Fruit fly (Drosophila melanogaster) whole organism, embryonic: Measurements from ENCODE around the gene lilli.

Experiments
- CG10565 ChIP-seq: fragments of 200-800 bp; sonication (Bioruptor generic); optimal IDR thresholded peaks from 3 replicates; lab custom pipeline; 2016; ENCODE audit warnings: missing biosample characterization, mild to moderate bottlenecking, missing genetic modification characterization
- CG10654 ChIP-seq: fragments of 200-800 bp; sonication (Bioruptor generic); optimal IDR thresholded peaks from 2 replicates; lab custom pipeline; 2016; ENCODE audit warnings: missing biosample characterization, missing genetic modification characterization
- CG14860 ChIP-seq: fragments of 200-800 bp; sonication (Bioruptor generic); IDR thresholded peaks from 3 replicates; pipeline ENCODE4 v1.3.6; 2022; ENCODE audit warnings: missing biosample characterization, missing genetic modification characterization; ENCODE audit not compliant: partially characterized antibody
- CG1602 ChIP-seq: fragments of 200-800 bp; sonication (Bioruptor generic); optimal IDR thresholded peaks from 3 replicates; lab custom pipeline; 2016; ENCODE audit warnings: missing biosample characterization, missing genetic modification characterization
- CG1603 ChIP-seq: fragments of 200-800 bp; sonication (Bioruptor generic); optimal IDR thresholded peaks from 2 replicates; lab custom pipeline; 2019; ENCODE audit warnings: missing biosample characterization, mild to moderate bottlenecking, missing genetic modification characterization, moderate library complexity
- CG17802 ChIP-seq: fragments of 200-800 bp; sonication (Bioruptor generic); optimal IDR thresholded peaks from 2 replicates; lab custom pipeline; 2018; ENCODE audit warnings: missing biosample characterization, mild to moderate bottlenecking, missing genetic modification characterization, moderate library complexity
- CG18599 ChIP-seq: fragments of 200-800 bp; sonication (Bioruptor generic); optimal IDR thresholded peaks from 3 replicates; lab custom pipeline; 2017; ENCODE audit warnings: missing biosample characterization, missing genetic modification characterization, mild to moderate bottlenecking, moderate library complexity, missing genetic modification reagents
- CG2116 ChIP-seq: fragments of 200-800 bp; sonication (Bioruptor generic); optimal IDR thresholded peaks from 3 replicates; lab custom pipeline; 2018; ENCODE audit warnings: missing biosample characterization, mild to moderate bottlenecking, missing genetic modification characterization
- CG2889 ChIP-seq: fragments of 200-800 bp; sonication (Bioruptor generic); IDR thresholded peaks from 3 replicates; pipeline ENCODE4 v1.3.6; 2022; ENCODE audit warnings: missing biosample characterization, missing genetic modification characterization
- CG3065 ChIP-seq: fragments of 200-800 bp; sonication (Bioruptor generic); optimal IDR thresholded peaks from 2 replicates; lab custom pipeline; 2016; ENCODE audit warnings: missing biosample characterization, missing genetic modification characterization
- CG31388 ChIP-seq: fragments of 200-800 bp; sonication (Bioruptor generic); optimal IDR thresholded peaks from 2 replicates; lab custom pipeline; 2016; ENCODE audit warnings: missing biosample characterization, missing genetic modification characterization
- CG3281 ChIP-seq: fragments of 200-800 bp; sonication (Bioruptor generic); optimal IDR thresholded peaks from 3 replicates; lab custom pipeline; 2017; ENCODE audit warnings: missing biosample characterization, mild to moderate bottlenecking, missing genetic modification characterization
- CG34376 ChIP-seq: fragments of 200-800 bp; sonication (Bioruptor generic); optimal IDR thresholded peaks from 2 replicates; lab custom pipeline; 2018; ENCODE audit warnings: missing biosample characterization, mild to moderate bottlenecking, missing genetic modification characterization
- CG4360 ChIP-seq: fragments of 200-800 bp; sonication (Bioruptor generic); IDR thresholded peaks from 2 replicates; pipeline ENCODE4 v1.3.6; 2022; ENCODE audit warnings: missing biosample characterization, missing genetic modification characterization
- CG4617 ChIP-seq: fragments of 200-800 bp; sonication (Bioruptor generic); optimal IDR thresholded peaks from 3 replicates; lab custom pipeline; 2016; ENCODE audit warnings: missing biosample characterization, missing genetic modification characterization, borderline replicate concordance
- CG6765 ChIP-seq: fragments of 200-800 bp; sonication (Bioruptor generic); optimal IDR thresholded peaks from 3 replicates; lab custom pipeline; 2017; ENCODE audit warnings: missing biosample characterization, mild to moderate bottlenecking, missing genetic modification characterization
- CG9609 ChIP-seq: fragments of 200-800 bp; sonication (Bioruptor generic); optimal IDR thresholded peaks from 3 replicates; lab custom pipeline; 2016; ENCODE audit warnings: missing biosample characterization, missing genetic modification characterization
- CoRest ChIP-seq: fragments of 200-800 bp; sonication (Bioruptor generic); optimal IDR thresholded peaks from 3 replicates; lab custom pipeline; 2018; ENCODE audit warnings: missing biosample characterization, mild to moderate bottlenecking, missing genetic modification characterization, moderate library complexity
- Dp ChIP-seq: fragments of 200-800 bp; sonication (Bioruptor generic); optimal IDR thresholded peaks from 2 replicates; lab custom pipeline; 2018; ENCODE audit warnings: missing biosample characterization, mild to moderate bottlenecking, missing genetic modification characterization, moderate library complexity
- ERR ChIP-seq: fragments of 200-800 bp; sonication (Bioruptor generic); optimal IDR thresholded peaks from 2 replicates; lab custom pipeline; 2016; ENCODE audit warnings: missing biosample characterization, missing genetic modification characterization
- Fer1 ChIP-seq: fragments of 200-800 bp; sonication (Bioruptor generic); optimal IDR thresholded peaks from 2 replicates; lab custom pipeline; 2017; ENCODE audit warnings: missing biosample characterization, mild to moderate bottlenecking, missing genetic modification characterization
- Gsc ChIP-seq: fragments of 200-800 bp; sonication (Bioruptor generic); IDR thresholded peaks from 2 replicates; pipeline ENCODE4 v1.3.6; 2022; ENCODE audit warnings: missing biosample characterization, missing genetic modification characterization
- HLH3B ChIP-seq: fragments of 200-800 bp; sonication (Bioruptor generic); IDR thresholded peaks from 2 replicates; pipeline ENCODE4 v1.3.6; 2022; ENCODE audit warnings: missing biosample characterization, missing genetic modification characterization
- Myb ChIP-seq: fragments of 200-800 bp; sonication (Bioruptor generic); optimal IDR thresholded peaks from 2 replicates; lab custom pipeline; 2016; ENCODE audit warnings: missing biosample characterization, missing genetic modification characterization
- NK7.1 ChIP-seq: fragments of 200-800 bp; sonication (Bioruptor generic); optimal IDR thresholded peaks from 3 replicates; lab custom pipeline; 2016; ENCODE audit warnings: missing biosample characterization, missing genetic modification characterization
- Oli ChIP-seq: fragments of 200-800 bp; sonication (Bioruptor generic); optimal IDR thresholded peaks from 2 replicates; lab custom pipeline; 2018; ENCODE audit warnings: missing biosample characterization, mild to moderate bottlenecking, missing genetic modification characterization, moderate library complexity
- PHDP ChIP-seq: fragments of 200-800 bp; sonication (Bioruptor generic); optimal IDR thresholded peaks from 3 replicates; lab custom pipeline; 2018; ENCODE audit warnings: missing biosample characterization, mild to moderate bottlenecking, missing genetic modification characterization, moderate library complexity
- Rfx ChIP-seq: fragments of 200-800 bp; sonication (Bioruptor generic); IDR thresholded peaks from 2 replicates; pipeline ENCODE4 v1.3.6; 2022; ENCODE audit warnings: missing biosample characterization, missing genetic modification characterization
- ara ChIP-seq: fragments of 200-800 bp; sonication (Bioruptor generic); IDR thresholded peaks from 2 replicates; pipeline ENCODE4 v1.3.6; 2022; ENCODE audit warnings: missing biosample characterization, missing genetic modification characterization
- bcd ChIP-seq: fragments of 200-800 bp; sonication (Bioruptor generic); optimal IDR thresholded peaks from 2 replicates; lab custom pipeline; 2017; ENCODE audit warnings: missing biosample characterization, mild to moderate bottlenecking, missing genetic modification characterization
- corto ChIP-seq: fragments of 200-800 bp; sonication (Bioruptor generic); optimal IDR thresholded peaks from 2 replicates; lab custom pipeline; 2016; ENCODE audit warnings: missing biosample characterization, mild to moderate bottlenecking, missing genetic modification characterization, moderate library complexity
- grau ChIP-seq: fragments of 200-800 bp; optimal IDR thresholded peaks from 3 replicates; lab custom pipeline; 2019; ENCODE audit warnings: missing biosample characterization, mild to moderate bottlenecking, missing genetic modification characterization, moderate library complexity
- ham ChIP-seq: fragments of 200-800 bp; sonication (Bioruptor generic); IDR thresholded peaks from 2 replicates; pipeline ENCODE4 v1.3.6; 2022; ENCODE audit warnings: missing biosample characterization, missing genetic modification characterization
- insv ChIP-seq, 2 experiments: fragments of 200-800 bp; sonication (Bioruptor generic); optimal IDR thresholded peaks; 3 replicates each; lab custom pipeline; 2016 to 2018; ENCODE audit warnings: missing biosample characterization in 2 of 2, missing genetic modification characterization in 2 of 2
- luna ChIP-seq: fragments of 200-800 bp; sonication (Bioruptor generic); optimal IDR thresholded peaks from 2 replicates; lab custom pipeline; 2016; ENCODE audit warnings: missing biosample characterization, missing genetic modification characterization
- mam ChIP-seq: fragments of 200-800 bp; sonication (Bioruptor generic); optimal IDR thresholded peaks from 3 replicates; lab custom pipeline; 2016; ENCODE audit warnings: missing biosample characterization, missing genetic modification characterization
- mld ChIP-seq: fragments of 200-800 bp; sonication (Bioruptor generic); IDR thresholded peaks from 3 replicates; pipeline ENCODE4 v1.3.6; 2022; ENCODE audit warnings: missing biosample characterization, missing genetic modification characterization; ENCODE audit not compliant: partially characterized antibody
- nau ChIP-seq: fragments of 200-800 bp; sonication (Bioruptor generic); optimal IDR thresholded peaks from 3 replicates; lab custom pipeline; 2017; ENCODE audit warnings: missing biosample characterization, mild to moderate bottlenecking, missing genetic modification characterization, missing genetic modification reagents
- nom ChIP-seq: fragments of 200-800 bp; sonication (Bioruptor generic); optimal IDR thresholded peaks from 2 replicates; lab custom pipeline; 2017; ENCODE audit warnings: missing biosample characterization, missing genetic modification characterization, mild to moderate bottlenecking, moderate library complexity, missing genetic modification reagents
- org-1 ChIP-seq: fragments of 200-800 bp; sonication (Bioruptor generic); optimal IDR thresholded peaks from 2 replicates; lab custom pipeline; 2017; ENCODE audit warnings: missing biosample characterization, missing genetic modification characterization
- pum ChIP-seq: fragments of 200-800 bp; sonication (Bioruptor generic); optimal IDR thresholded peaks from 2 replicates; lab custom pipeline; 2016; ENCODE audit warnings: missing biosample characterization, missing genetic modification characterization
- salm ChIP-seq: fragments of 200-800 bp; sonication (Bioruptor generic); optimal IDR thresholded peaks from 2 replicates; lab custom pipeline; 2018; ENCODE audit warnings: missing biosample characterization, mild to moderate bottlenecking, missing genetic modification characterization
- sisA ChIP-seq: fragments of 200-800 bp; sonication (Bioruptor generic); IDR thresholded peaks from 2 replicates; pipeline ENCODE4 v1.3.6; 2022; ENCODE audit warnings: missing biosample characterization, missing genetic modification characterization
- so ChIP-seq: fragments of 200-800 bp; sonication (Bioruptor generic); IDR thresholded peaks from 3 replicates; pipeline ENCODE4 v1.3.6; 2022; ENCODE audit warnings: missing biosample characterization, missing genetic modification characterization
- tup ChIP-seq: fragments of 200-800 bp; sonication (Bioruptor generic); optimal IDR thresholded peaks from 2 replicates; lab custom pipeline; 2016; ENCODE audit warnings: missing biosample characterization, mild to moderate bottlenecking, missing genetic modification characterization, moderate library complexity
- usp ChIP-seq: fragments of >200 bp; optimal IDR thresholded peaks from 2 replicates; lab custom pipeline; 2017; ENCODE audit warnings: missing biosample characterization, missing genetic modification characterization

Gene lilli

dm6 chr2L:2924266-2924801 is 38.6 kb downstream of the lilli start (continued):
- no peak for TF ChIP-seq nau
- no peak for TF ChIP-seq mam (GFP tag; lab: Kevin White, UChicago)
- no peak for TF ChIP-seq org-1 (GFP tag; lab: Kevin White, UChicago)
- no peak for TF ChIP-seq mld (GFP tag; lab: Robert Waterston, UW)
- no peak for TF ChIP-seq CG10654 (GFP tag; lab: Kevin White, UChicago)
- TF ChIP-seq tup (GFP tag; lab: Kevin White, UChicago): no peak
- no peak for TF ChIP-seq CG3281 (GFP tag; lab: Kevin White, UChicago)
- no peak for TF ChIP-seq Oli (tag; lab: Kevin White, UChicago)
- peak; percentile 99 for TF ChIP-seq nom (GFP tag; lab: Kevin White, UChicago)
- TF ChIP-seq CoRest (tag; lab: Kevin White, UChicago): no peak
- no peak for TF ChIP-seq pum (GFP tag; lab: Kevin White, UChicago)
- no peak for TF ChIP-seq CG3065 (GFP tag; lab: Kevin White, UChicago)
- no peak for TF ChIP-seq Dp (GFP tag; lab: Kevin White, UChicago)
- TF ChIP-seq luna (GFP tag; lab: Kevin White, UChicago): no peak
- TF ChIP-seq Rfx (GFP tag; lab: Robert Waterston, UW): peak; percentile 19; the same call in 1 of the 2 replicates
- no peak for TF ChIP-seq CG2116
- TF ChIP-seq CG31388 (GFP tag; lab: Kevin White, UChicago): no peak
- no peak for TF ChIP-seq CG14860 (GFP tag; lab: Robert Waterston, UW)
- TF ChIP-seq salm (tag; lab: Kevin White, UChicago): no peak
- no peak for TF ChIP-seq CG1603
- no peak for TF ChIP-seq ham (GFP tag; lab: Robert Waterston, UW)
- TF ChIP-seq PHDP: peak; percentile 27
- no peak for TF ChIP-seq CG2889
- TF ChIP-seq CG4360 (GFP tag; lab: Robert Waterston, UW): no peak
- TF ChIP-seq Gsc (GFP tag; lab: Robert Waterston, UW): no peak
- peak; percentile 52 for TF ChIP-seq corto (GFP tag; lab: Kevin White, UChicago)
- no peak for TF ChIP-seq NK7.1 (GFP tag; lab: Kevin White, UChicago)
- no peak for TF ChIP-seq CG9609 (GFP tag; lab: Kevin White, UChicago)
- TF ChIP-seq ara (GFP tag; lab: Robert Waterston, UW): no peak
- no peak for TF ChIP-seq usp
- no peak for TF ChIP-seq CG18599 (GFP tag; lab: Kevin White, UChicago)
- no peak for TF ChIP-seq ERR (GFP tag; lab: Kevin White, UChicago)
- TF ChIP-seq CG6765 (GFP tag; lab: Kevin White, UChicago): no peak
- no peak for TF ChIP-seq bcd (GFP tag; lab: Kevin White, UChicago)
- TF ChIP-seq so (GFP tag; lab: Robert Waterston, UW): no peak
- TF ChIP-seq grau (tag; lab: Kevin White, UChicago): no peak
- TF ChIP-seq CG17802 (tag; lab: Kevin White, UChicago): no peak
- TF ChIP-seq Fer1 (GFP tag; lab: Kevin White, UChicago): no peak
- TF ChIP-seq CG1602 (GFP tag; lab: Kevin White, UChicago): no peak
- no peak for TF ChIP-seq CG10565 (GFP tag; lab: Kevin White, UChicago)
- no peak for TF ChIP-seq CG34376 (GFP tag; lab: Kevin White, UChicago)
- no peak for TF ChIP-seq HLH3B (GFP tag; lab: Robert Waterston, UW)
- TF ChIP-seq sisA (GFP tag; lab: Robert Waterston, UW): no peak
- TF ChIP-seq CG4617 (GFP tag; lab: Kevin White, UChicago): no peak
- no peak for TF ChIP-seq insv (GFP tag; optimal IDR thresholded peaks at IDR 0.05; lab: Kevin White, UChicago)
- TF ChIP-seq Myb (GFP tag; lab: Kevin White, UChicago): no peak
